Worm (Caenorhabditis elegans) whole organism, midembryonic: ENCODE data around the gene W03G1.2.

Experiments
- cog-1 ChIP-seq: sonication (generic microtip); optimal IDR thresholded peaks from 2 replicates; lab custom pipeline; 2016; ENCODE audit warnings: missing genetic modification characterization, missing compliant biosample characterization
- flt-1 ChIP-seq: fragments of 200-800 bp; sonication (Bioruptor generic); IDR thresholded peaks from 2 replicates; pipeline ENCODE4 v1.3.6; 2022; ENCODE audit warnings: missing genetic modification characterization, missing compliant biosample characterization
- klf-2 ChIP-seq: fragments of 200-800 bp; sonication (Bioruptor generic); conservative IDR thresholded peaks from 2 replicates; pipeline ENCODE4 v1.3.6; 2022; ENCODE audit warnings: missing genetic modification reagents, missing genetic modification characterization, missing compliant biosample characterization
- ref-1 ChIP-seq: fragments of 200-800 bp; sonication (Bioruptor generic); conservative IDR thresholded peaks from 2 replicates; pipeline ENCODE4 v1.3.6; 2022; ENCODE audit warnings: missing genetic modification reagents, missing genetic modification characterization, missing compliant biosample characterization
- tab-1 ChIP-seq: fragments of 200-800 bp; sonication (Bioruptor generic); IDR thresholded peaks from 2 replicates; pipeline ENCODE4 v1.3.6; 2022; ENCODE audit warnings: missing genetic modification characterization, missing compliant biosample characterization
- ztf-23 ChIP-seq: fragments of 200-800 bp; sonication (Bioruptor generic); IDR thresholded peaks from 2 replicates; pipeline ENCODE4 v1.3.6; 2022; ENCODE audit warnings: missing genetic modification reagents, missing genetic modification characterization, missing compliant biosample characterization
- ztf-29 ChIP-seq: fragments of 200-800 bp; sonication (Bioruptor generic); IDR thresholded peaks from 2 replicates; pipeline ENCODE4 v1.3.6; 2022; ENCODE audit warnings: missing genetic modification reagents, missing genetic modification characterization, missing compliant biosample characterization

ce11 chrIV:564000-564399 is 39.5 kb downstream of the W03G1.2 start:
- TF ChIP-seq flt-1 (GFP tag; lab: Robert Waterston, UW) (no peak), cog-1 (tag; lab: Kevin White, UChicago) (no peak), ztf-23 (no peak), klf-2 (no peak), ref-1 (GFP tag; lab: Robert Waterston, UW) (no peak), tab-1 (GFP tag; lab: Robert Waterston, UW) (no peak), ztf-29 (GFP tag; lab: Robert Waterston, UW) (no peak)
